Fruit fly (Drosophila melanogaster) whole organism, wandering third instar larva: ENCODE data around the gene meso18E.

Experiments used
- Abd-B ChIP-seq: fragments of >200 bp; optimal IDR thresholded peaks from 2 replicates; lab custom pipeline; 2017; ENCODE audit warnings: missing biosample characterization, missing genetic modification characterization
- CG9705 ChIP-seq: fragments of 200-800 bp; sonication (Bioruptor generic); optimal IDR thresholded peaks from 2 replicates; lab custom pipeline; 2018; ENCODE audit warnings: missing biosample characterization, mild to moderate bottlenecking, missing genetic modification characterization
- CrebA ChIP-seq: fragments of 200-800 bp; sonication (Bioruptor generic); optimal IDR thresholded peaks from 2 replicates; lab custom pipeline; 2016; ENCODE audit warnings: missing biosample characterization, mild to moderate bottlenecking, missing genetic modification characterization, borderline replicate concordance
- GATAd ChIP-seq: sonication (Bioruptor generic); optimal IDR thresholded peaks from 2 replicates; lab custom pipeline; 2016; ENCODE audit warnings: missing biosample characterization, missing genetic modification characterization
- HLH106 ChIP-seq: fragments of 200-800 bp; optimal IDR thresholded peaks from 3 replicates; lab custom pipeline; 2019; ENCODE audit warnings: missing biosample characterization, mild to moderate bottlenecking, missing genetic modification characterization, moderate library complexity
- Hnf4 ChIP-seq: fragments of 200-800 bp; sonication (Bioruptor generic); optimal IDR thresholded peaks from 2 replicates; lab custom pipeline; 2016; ENCODE audit warnings: missing biosample characterization, mild to moderate bottlenecking, missing genetic modification characterization
- Hr78 ChIP-seq: fragments of >200 bp; optimal IDR thresholded peaks from 2 replicates; lab custom pipeline; 2017; ENCODE audit warnings: missing biosample characterization, missing genetic modification characterization
- Hr83 ChIP-seq: fragments of 200-300 bp; sonication (Bioruptor generic); optimal IDR thresholded peaks from 2 replicates; lab custom pipeline; 2016; ENCODE audit warnings: missing biosample characterization, mild to moderate bottlenecking, missing genetic modification characterization, moderate library complexity; ENCODE audit not compliant: poor library complexity, severe bottlenecking
- Jra ChIP-seq: sonication (Bioruptor generic); optimal IDR thresholded peaks from 2 replicates; lab custom pipeline; 2016; ENCODE audit warnings: missing biosample characterization, missing genetic modification characterization
- Mio ChIP-seq: sonication (Bioruptor generic); optimal IDR thresholded peaks from 2 replicates; lab custom pipeline; 2016; ENCODE audit warnings: missing biosample characterization, missing genetic modification characterization
- N ChIP-seq: fragments of >200 bp; optimal IDR thresholded peaks from 2 replicates; lab custom pipeline; 2018; ENCODE audit warnings: missing biosample characterization, missing external identifiers, missing genetic modification characterization
- OdsH ChIP-seq: fragments of 200-800 bp; sonication (Bioruptor generic); optimal IDR thresholded peaks from 2 replicates; lab custom pipeline; 2016; ENCODE audit warnings: missing biosample characterization, mild to moderate bottlenecking, missing genetic modification characterization
- Sp1 ChIP-seq: fragments of 200-800 bp; sonication (Bioruptor generic); optimal IDR thresholded peaks from 3 replicates; lab custom pipeline; 2019; ENCODE audit warnings: missing biosample characterization, mild to moderate bottlenecking, missing genetic modification characterization, moderate library complexity
- Vsx2 ChIP-seq: fragments of 200-300, 225-300 bp; sonication (Bioruptor generic); optimal IDR thresholded peaks from 2 replicates; lab custom pipeline; 2018; ENCODE audit warnings: missing biosample characterization, missing genetic modification characterization; ENCODE audit not compliant: partially characterized antibody
- br ChIP-seq: fragments of 200-800 bp; sonication (Bioruptor generic); optimal IDR thresholded peaks from 2 replicates; lab custom pipeline; 2016; ENCODE audit warnings: missing biosample characterization, missing genetic modification characterization
- brk ChIP-seq: fragments of 200-800 bp; sonication (Bioruptor generic); optimal IDR thresholded peaks from 2 replicates; lab custom pipeline; 2016; ENCODE audit warnings: missing biosample characterization, mild to moderate bottlenecking, missing genetic modification characterization
- dmrt93B ChIP-seq: fragments of 200-800 bp; sonication (Bioruptor generic); optimal IDR thresholded peaks from 2 replicates; lab custom pipeline; 2018; ENCODE audit warnings: missing biosample characterization, mild to moderate bottlenecking, missing genetic modification characterization
- dsf ChIP-seq: sonication (Bioruptor generic); optimal IDR thresholded peaks from 2 replicates; lab custom pipeline; 2016; ENCODE audit warnings: missing biosample characterization, missing genetic modification characterization, borderline replicate concordance
- fru ChIP-seq: fragments of 200-800 bp; sonication (Bioruptor generic); optimal IDR thresholded peaks from 3 replicates; lab custom pipeline; 2016; ENCODE audit warnings: missing biosample characterization, mild to moderate bottlenecking, missing genetic modification characterization
- h ChIP-seq: fragments of 200-800 bp; sonication (Bioruptor generic); optimal IDR thresholded peaks from 3 replicates; lab custom pipeline; 2016; ENCODE audit warnings: missing biosample characterization, mild to moderate bottlenecking, missing genetic modification characterization
- jim ChIP-seq: fragments of 175-275, 200-325 bp; sonication (Bioruptor generic); optimal IDR thresholded peaks from 2 replicates; lab custom pipeline; 2016; ENCODE audit warnings: missing biosample characterization, mild to moderate bottlenecking, missing genetic modification characterization
- lola ChIP-seq: fragments of >200 bp; optimal IDR thresholded peaks from 2 replicates; lab custom pipeline; 2017; ENCODE audit warnings: missing biosample characterization, missing genetic modification characterization
- sv ChIP-seq: fragments of 200-800 bp; sonication (Bioruptor generic); optimal IDR thresholded peaks from 3 replicates; lab custom pipeline; 2016; ENCODE audit warnings: missing biosample characterization, missing genetic modification characterization
- tai ChIP-seq: sonication (Bioruptor generic); optimal IDR thresholded peaks from 2 replicates; lab custom pipeline; 2016; ENCODE audit warnings: missing biosample characterization, missing genetic modification characterization
- usp ChIP-seq: fragments of >200 bp; optimal IDR thresholded peaks from 2 replicates; lab custom pipeline; 2017; ENCODE audit warnings: missing biosample characterization, missing genetic modification characterization
- woc ChIP-seq: sonication (Bioruptor generic); optimal IDR thresholded peaks from 2 replicates; lab custom pipeline; 2016; ENCODE audit warnings: missing biosample characterization, mild to moderate bottlenecking, missing genetic modification characterization

Gene meso18E

DNA sequence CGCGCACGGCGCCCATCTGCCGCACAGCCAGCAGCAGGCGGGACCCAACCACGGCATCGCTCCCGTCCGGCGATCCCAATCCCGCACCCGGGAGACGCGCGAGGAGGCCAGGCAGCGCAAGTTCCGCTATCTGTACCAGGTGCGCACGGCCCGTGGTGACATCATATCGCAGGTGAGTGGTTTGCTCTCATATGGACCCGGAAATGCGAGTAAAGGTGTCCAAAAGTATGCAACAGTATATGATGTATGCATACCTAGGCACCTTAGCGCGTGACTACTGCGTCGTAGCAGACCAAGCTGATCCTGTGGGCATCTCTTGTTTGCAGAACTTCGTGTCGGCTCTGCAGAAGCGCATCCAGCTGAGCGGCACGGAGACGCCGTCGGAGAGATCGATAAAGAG is 25.0 kb upstream of the meso18E start:
- TF ChIP-seq Hr78 (no peak), Vsx2 (GFP tag; lab: Kevin White, UChicago) (no peak), OdsH (GFP tag; lab: Kevin White, UChicago) (no peak), sv (GFP tag; lab: Kevin White, UChicago) (no peak), Jra (no peak), GATAd (GFP tag; lab: Kevin White, UChicago) (no peak)

DNA sequence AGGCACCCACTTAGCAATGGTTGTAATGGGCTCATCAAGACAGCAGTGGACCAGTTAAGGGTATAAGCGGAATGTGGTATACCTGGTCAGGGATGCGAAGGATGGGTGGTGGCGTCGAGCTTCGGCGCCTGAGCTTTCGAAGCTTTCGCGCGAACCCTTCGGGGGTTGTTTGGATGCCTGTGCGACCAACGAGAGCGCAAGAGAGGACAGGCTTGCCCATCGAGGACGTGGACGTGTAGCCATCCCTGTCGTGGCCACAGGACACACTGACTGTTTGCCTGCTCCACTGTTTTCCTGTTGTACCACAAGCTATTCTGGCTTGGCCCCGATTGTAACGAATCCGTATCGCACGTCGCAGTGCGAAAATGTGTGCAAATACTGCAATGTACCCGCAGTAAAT is 22.4 kb upstream of the meso18E start, which contains the start of gene CG14234:
TSS of gene CG14234 (plus strand) at position 301 of the 400 bp plus-strand sequence.
- no peak for TF ChIP-seq sv (GFP tag; lab: Kevin White, UChicago)
- TF ChIP-seq CG9705 (GFP tag; lab: Kevin White, UChicago), result no peak
- TF ChIP-seq Hnf4 (GFP tag; lab: Kevin White, UChicago), result no peak
- TF ChIP-seq, all 38 proteins: peak for 0

DNA sequence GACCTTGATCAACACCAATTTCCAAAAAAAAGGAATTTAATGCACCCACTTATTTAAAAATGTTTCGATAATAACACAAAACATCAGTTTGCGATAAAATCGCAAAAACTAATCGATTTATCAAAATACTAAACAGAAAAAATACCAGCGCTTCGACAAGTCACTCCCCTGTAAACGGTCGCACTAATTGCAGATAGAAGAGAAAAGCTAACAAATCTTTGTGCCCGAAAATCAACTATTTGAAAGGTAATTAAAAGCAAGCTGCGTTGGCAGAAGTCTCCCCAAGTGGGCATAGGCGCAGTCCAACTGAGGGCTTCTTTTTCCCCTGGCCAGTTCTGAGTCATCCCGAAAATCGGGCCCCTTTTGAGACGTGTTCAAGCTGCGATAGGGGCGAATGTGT is 18.0 kb upstream of the meso18E start, which contains the start of gene AP-1-2beta:
TSS of gene AP-1-2beta (plus strand) at position 161 of the 400 bp plus-strand sequence.
- TF ChIP-seq Jra, result no peak

DNA sequence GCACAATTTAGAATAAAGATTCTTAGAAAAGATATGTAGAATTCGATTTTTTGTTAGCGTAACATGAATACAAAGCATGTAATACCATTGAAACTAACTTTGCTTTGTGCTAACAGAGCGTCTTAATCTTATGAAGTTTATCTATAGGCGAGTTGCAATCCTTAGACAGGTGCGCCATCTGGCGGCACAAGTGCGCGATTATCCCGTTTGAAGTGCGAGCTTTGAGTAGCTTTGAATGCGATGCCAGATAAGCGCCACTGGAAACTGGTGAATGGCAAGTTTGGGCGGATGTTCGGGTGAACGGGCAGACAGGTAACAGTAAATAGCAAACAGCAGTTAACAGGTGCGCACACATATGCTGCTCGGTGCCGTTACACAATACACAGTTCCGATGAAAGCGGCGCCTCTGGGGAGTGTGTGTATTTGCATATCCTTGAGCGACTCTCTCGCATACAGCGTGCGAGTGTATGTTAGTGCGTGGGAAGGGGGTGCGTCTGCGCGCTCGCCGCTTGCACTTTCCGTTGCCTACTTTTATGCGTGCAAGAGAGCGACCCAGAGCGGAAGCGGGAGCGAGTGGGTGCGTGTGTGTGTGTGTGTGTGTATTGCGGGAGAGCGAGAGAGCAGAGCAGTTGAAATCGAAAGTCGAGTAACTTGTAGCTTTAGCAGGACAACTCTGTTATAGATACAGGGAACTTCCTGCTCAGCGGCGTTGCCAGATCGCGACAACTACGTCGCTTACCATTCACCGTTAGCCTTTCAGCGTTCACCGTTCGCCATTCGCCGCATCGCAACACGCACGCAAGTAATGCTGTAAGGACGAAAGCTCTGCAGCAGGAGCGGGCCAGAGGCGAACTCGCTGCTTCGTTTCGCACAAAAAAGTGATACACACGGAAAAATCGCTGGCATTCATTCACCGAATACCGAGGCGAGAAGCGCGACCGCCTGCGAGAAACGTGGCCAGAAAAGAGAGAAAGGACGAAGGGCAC is 5.4 kb upstream of the meso18E start, which contains the start of gene CG12531:
TSS of gene CG12531 (plus strand) at position 936 of the 986 bp plus-strand sequence.
- TF ChIP-seq jim (no peak), tai (GFP tag; lab: Kevin White, UChicago) (no peak), N (GFP tag; lab: Kevin White, UChicago) (no peak), woc (no peak), brk (no peak), OdsH (GFP tag; lab: Kevin White, UChicago) (no peak), lola (GFP tag; lab: Kevin White, UChicago) (no peak)
- TF ChIP-seq, all 38 proteins: peak for 0

DNA sequence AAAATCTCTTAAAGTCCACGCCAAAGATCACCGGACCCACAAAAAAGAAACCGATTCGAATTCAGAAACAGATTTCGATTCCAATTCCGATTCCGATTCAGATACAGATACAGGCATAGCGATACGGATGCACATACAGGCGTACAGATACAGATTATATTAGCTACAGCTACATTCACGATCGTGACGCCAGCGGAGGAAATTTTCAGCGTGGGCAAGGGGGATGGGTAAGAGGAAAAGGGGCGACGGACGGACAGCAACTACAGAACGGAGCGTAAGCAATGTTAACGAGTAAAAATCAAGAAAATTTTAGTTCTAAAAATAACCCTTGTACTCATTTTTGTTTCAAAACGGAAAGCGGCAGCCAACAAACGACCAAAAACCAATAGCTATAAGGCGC is 4.2 kb upstream of the meso18E start:
- TF ChIP-seq Mio (GFP tag; lab: Kevin White, UChicago) (no peak), Sp1 (GFP tag; lab: Kevin White, UChicago) (no peak), br (GFP tag; lab: Kevin White, UChicago) (no peak), dmrt93B (GFP tag; lab: Kevin White, UChicago) (no peak), GATAd (GFP tag; lab: Kevin White, UChicago) (no peak), Abd-B (GFP tag; lab: Kevin White, UChicago) (no peak), Hnf4 (GFP tag; lab: Kevin White, UChicago) (no peak), OdsH (GFP tag; lab: Kevin White, UChicago) (no peak), Hr83 (no peak), tai (GFP tag; lab: Kevin White, UChicago) (no peak)

DNA sequence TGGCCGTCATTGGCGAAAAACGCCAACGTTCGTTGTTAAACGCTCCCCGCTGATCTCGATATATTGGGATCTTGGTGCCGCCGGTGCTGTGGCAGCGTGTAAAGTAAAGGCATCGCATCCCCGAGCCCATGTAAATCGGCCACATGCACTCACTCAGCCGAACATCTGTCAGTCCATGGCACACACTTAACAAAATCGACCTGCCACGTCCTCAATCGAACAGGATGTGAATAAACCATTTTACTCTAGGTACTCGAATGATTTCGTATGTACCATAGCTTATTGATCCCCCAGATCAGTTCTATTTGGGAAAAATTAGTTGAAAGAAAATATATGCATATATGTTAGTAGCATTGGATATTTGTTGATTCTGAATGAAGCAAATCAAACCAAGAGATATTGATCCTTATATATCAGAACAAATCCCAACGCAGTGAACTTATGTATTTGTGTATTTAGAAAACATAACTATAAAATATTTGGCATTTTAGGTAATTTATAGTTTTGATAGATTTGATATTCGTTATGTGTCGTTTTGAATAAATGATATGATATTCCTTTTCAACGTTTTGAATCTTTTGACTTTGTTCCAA is 3.6 kb upstream of the meso18E start:
- TF ChIP-seq HLH106 (tag; lab: Kevin White, UChicago) (no peak), Hr78 (no peak), brk (no peak), CrebA (GFP tag; lab: Kevin White, UChicago) (no peak), h (GFP tag; lab: Kevin White, UChicago) (no peak), dsf (no peak), tai (GFP tag; lab: Kevin White, UChicago) (no peak), CG9705 (GFP tag; lab: Kevin White, UChicago) (no peak), Vsx2 (GFP tag; lab: Kevin White, UChicago) (no peak), fru (no peak), usp (no peak), br (GFP tag; lab: Kevin White, UChicago) (no peak)
- TF ChIP-seq, all 38 proteins: peak for 0
